Fruit fly (Drosophila melanogaster) whole organism, adult: ENCODE measurements around the gene Bace.

Experiments used
- CG1620 ChIP-seq: fragments of 200-800 bp; sonication (Bioruptor generic); optimal IDR thresholded peaks from 2 replicates; lab custom pipeline; 2016; ENCODE audit warnings: missing biosample characterization, missing genetic modification characterization
- CG5204 ChIP-seq: fragments of 200-800 bp; sonication (Bioruptor generic); optimal IDR thresholded peaks from 2 replicates; lab custom pipeline; 2016; ENCODE audit warnings: missing biosample characterization, missing genetic modification characterization
- Clk ChIP-seq: fragments of 200-800 bp; sonication (Bioruptor generic); optimal IDR thresholded peaks from 2 replicates; lab custom pipeline; 2017; ENCODE audit warnings: missing biosample characterization, missing genetic modification characterization
- Crg-1 ChIP-seq: fragments of 200-800 bp; sonication (Bioruptor generic); optimal IDR thresholded peaks from 2 replicates; lab custom pipeline; 2016; ENCODE audit warnings: missing biosample characterization, missing genetic modification characterization
- Mnt ChIP-seq: fragments of 200-800 bp; sonication (Bioruptor generic); optimal IDR thresholded peaks from 2 replicates; lab custom pipeline; 2016; ENCODE audit warnings: missing biosample characterization, mild to moderate bottlenecking, missing genetic modification characterization
- cic ChIP-seq: fragments of 200-800 bp; sonication (Bioruptor generic); optimal IDR thresholded peaks from 2 replicates; lab custom pipeline; 2017; ENCODE audit warnings: missing biosample characterization, mild to moderate bottlenecking, missing genetic modification characterization, moderate library complexity
- cnc ChIP-seq, 2 experiments: fragments of >200 bp; optimal IDR thresholded peaks; 2 replicates each; lab custom pipeline; 2017
- kay ChIP-seq: fragments of 200-800 bp; sonication (Bioruptor generic); peaks from one replicate; lab custom pipeline; 2016; ENCODE audit warnings: missing biosample characterization, missing genetic modification characterization, borderline replicate concordance
- ovo ChIP-seq: fragments of 200-800 bp; sonication (Bioruptor generic); optimal IDR thresholded peaks from 2 replicates; lab custom pipeline; 2016; ENCODE audit warnings: missing biosample characterization, missing genetic modification characterization
- pad ChIP-seq: fragments of 200-800 bp; sonication (Bioruptor generic); optimal IDR thresholded peaks from 3 replicates; lab custom pipeline; 2017; ENCODE audit warnings: missing biosample characterization, missing genetic modification characterization, mild to moderate bottlenecking, moderate library complexity, missing genetic modification reagents
- tj ChIP-seq: fragments of 200-800 bp; sonication (Bioruptor generic); optimal IDR thresholded peaks from 3 replicates; lab custom pipeline; 2017; ENCODE audit warnings: missing biosample characterization, mild to moderate bottlenecking, missing genetic modification characterization, moderate library complexity
- toe ChIP-seq: fragments of 200-800 bp; sonication (Bioruptor generic); optimal IDR thresholded peaks from 2 replicates; lab custom pipeline; 2016; ENCODE audit warnings: missing biosample characterization, missing genetic modification characterization

- TF ChIP-seq CG5204 (GFP tag; lab: Kevin White, UChicago) (no peak), tj (GFP tag; lab: Kevin White, UChicago) (no peak), CG1620 (GFP tag; lab: Kevin White, UChicago) (no peak), kay (GFP tag; lab: Kevin White, UChicago) (no peak), ovo (GFP tag; lab: Kevin White, UChicago) (no peak), cnc (optimal IDR thresholded peaks at IDR 0.05; lab: Kevin White, UChicago) (no peak), Mnt (GFP tag; lab: Kevin White, UChicago) (peak; percentile 32), toe (GFP tag; lab: Kevin White, UChicago) (no peak), pad (GFP tag; lab: Kevin White, UChicago) (no peak), Clk (GFP tag; lab: Kevin White, UChicago) (no peak), cic (GFP tag; lab: Kevin White, UChicago) (no peak), Crg-1 (GFP tag; lab: Kevin White, UChicago) (no peak)
These were observed 34.2 kb downstream of the Bace start for dm6 chr2L:8461782-8462453.
